Fruit fly (Drosophila melanogaster) whole organism, embryonic: Measurements from ENCODE around the gene Rab39.
A peak's percentile ranks its signal among the peaks of the same experiment; 100 is the strongest.

Experiments used
- ATbp ChIP-seq: fragments of 200-800 bp; sonication (Bioruptor generic); optimal IDR thresholded peaks from 2 replicates; lab custom pipeline; 2017; ENCODE audit warnings: missing biosample characterization, mild to moderate bottlenecking, missing genetic modification characterization, missing genetic modification reagents
- B-H1 ChIP-seq: fragments of 200-800 bp; sonication (Bioruptor generic); IDR thresholded peaks from 3 replicates; pipeline ENCODE4 v1.3.6; 2022; ENCODE audit warnings: missing biosample characterization, missing genetic modification characterization
- Bgb ChIP-seq: fragments of 200-800 bp; sonication (Bioruptor generic); IDR thresholded peaks from 2 replicates; pipeline ENCODE4 v1.3.6; 2022; ENCODE audit warnings: missing biosample characterization, missing genetic modification characterization; ENCODE audit not compliant: partially characterized antibody
- CG11085 ChIP-seq: fragments of 200-800 bp; sonication (Bioruptor generic); IDR thresholded peaks from 2 replicates; pipeline ENCODE4 v1.3.6; 2022; ENCODE audit warnings: missing biosample characterization, missing genetic modification characterization
- CG15601 ChIP-seq: fragments of 200-800 bp; sonication (Bioruptor generic); optimal IDR thresholded peaks from 3 replicates; lab custom pipeline; 2019; ENCODE audit warnings: missing biosample characterization, mild to moderate bottlenecking, missing genetic modification characterization, moderate library complexity
- CG17829 ChIP-seq: fragments of 200-800 bp; optimal IDR thresholded peaks from 2 replicates; lab custom pipeline; 2019; ENCODE audit warnings: missing biosample characterization, mild to moderate bottlenecking, missing genetic modification characterization, moderate library complexity
- CG18619 ChIP-seq: fragments of 200-800 bp; sonication (Bioruptor generic); optimal IDR thresholded peaks from 3 replicates; lab custom pipeline; 2017; ENCODE audit warnings: missing biosample characterization, mild to moderate bottlenecking, missing genetic modification characterization
- CG2120 ChIP-seq: fragments of 200-800 bp; sonication (Bioruptor generic); optimal IDR thresholded peaks from 3 replicates; lab custom pipeline; 2016; ENCODE audit warnings: missing biosample characterization, missing genetic modification characterization
- CG2129 ChIP-seq: fragments of 200-800 bp; sonication (Bioruptor generic); IDR thresholded peaks from 2 replicates; pipeline ENCODE4 v1.3.6; 2022; ENCODE audit warnings: missing biosample characterization, missing genetic modification characterization; ENCODE audit not compliant: partially characterized antibody
- CG31224 ChIP-seq: fragments of 200-800 bp; sonication (Bioruptor generic); IDR thresholded peaks from 2 replicates; pipeline ENCODE4 v1.3.6; 2022; ENCODE audit warnings: missing biosample characterization, missing genetic modification characterization
- CG31388 ChIP-seq: fragments of 200-800 bp; sonication (Bioruptor generic); optimal IDR thresholded peaks from 2 replicates; lab custom pipeline; 2016; ENCODE audit warnings: missing biosample characterization, missing genetic modification characterization
- CG3281 ChIP-seq: fragments of 200-800 bp; sonication (Bioruptor generic); optimal IDR thresholded peaks from 3 replicates; lab custom pipeline; 2017; ENCODE audit warnings: missing biosample characterization, mild to moderate bottlenecking, missing genetic modification characterization
- CG4404 ChIP-seq: fragments of 200-800 bp; sonication (Bioruptor generic); IDR thresholded peaks from 2 replicates; pipeline ENCODE4 v1.3.6; 2022; ENCODE audit warnings: missing biosample characterization, missing genetic modification characterization
- CG4707 ChIP-seq: fragments of 200-800 bp; sonication (Bioruptor generic); optimal IDR thresholded peaks from 2 replicates; lab custom pipeline; 2018; ENCODE audit warnings: missing biosample characterization, mild to moderate bottlenecking, missing genetic modification characterization, moderate library complexity
- CG5953 ChIP-seq: fragments of 200-800 bp; sonication (Bioruptor generic); IDR thresholded peaks from 2 replicates; pipeline ENCODE4 v1.3.6; 2022; ENCODE audit warnings: missing biosample characterization, missing genetic modification characterization
- CG7372 ChIP-seq: fragments of 200-800 bp; sonication (Bioruptor generic); IDR thresholded peaks from 2 replicates; pipeline ENCODE4 v1.3.6; 2022; ENCODE audit warnings: missing biosample characterization, missing genetic modification characterization
- CG7556 ChIP-seq: fragments of 200-800 bp; sonication (Bioruptor generic); optimal IDR thresholded peaks from 2 replicates; lab custom pipeline; 2017; ENCODE audit warnings: missing biosample characterization, mild to moderate bottlenecking, missing genetic modification characterization
- CG7928 ChIP-seq: fragments of 200-800 bp; sonication (Bioruptor generic); optimal IDR thresholded peaks from 2 replicates; lab custom pipeline; 2017; ENCODE audit warnings: missing biosample characterization, mild to moderate bottlenecking, missing genetic modification characterization
- CG8765 ChIP-seq: fragments of 200-800 bp; sonication (Bioruptor generic); IDR thresholded peaks from 2 replicates; pipeline ENCODE4 v1.3.6; 2022; ENCODE audit warnings: missing biosample characterization, missing genetic modification characterization
- CG9817 ChIP-seq: fragments of 200-800 bp; sonication (Bioruptor generic); optimal IDR thresholded peaks from 2 replicates; lab custom pipeline; 2018; ENCODE audit warnings: missing biosample characterization, mild to moderate bottlenecking, missing genetic modification characterization, moderate library complexity
- CG9932 ChIP-seq: fragments of 200-800 bp; sonication (Bioruptor generic); IDR thresholded peaks from 2 replicates; pipeline ENCODE4 v1.3.6; 2022; ENCODE audit warnings: missing biosample characterization, missing genetic modification characterization
- CoRest ChIP-seq: fragments of 200-800 bp; sonication (Bioruptor generic); optimal IDR thresholded peaks from 3 replicates; lab custom pipeline; 2018; ENCODE audit warnings: missing biosample characterization, mild to moderate bottlenecking, missing genetic modification characterization, moderate library complexity
- D19B ChIP-seq: fragments of 200-800 bp; sonication (Bioruptor generic); optimal IDR thresholded peaks from 2 replicates; lab custom pipeline; 2017; ENCODE audit warnings: missing biosample characterization, mild to moderate bottlenecking, missing genetic modification characterization
- Dll ChIP-seq: fragments of 200-800 bp; sonication (Bioruptor generic); IDR thresholded peaks from 4 replicates; pipeline ENCODE4 v1.3.6; 2022; ENCODE audit warnings: missing biosample characterization, missing genetic modification characterization; ENCODE audit not compliant: partially characterized antibody
- Ets65A ChIP-seq: fragments of 200-800 bp; sonication (Bioruptor generic); peaks from one replicate; lab custom pipeline; 2016; ENCODE audit warnings: missing biosample characterization, missing genetic modification characterization
- HLH4C ChIP-seq: fragments of 200-800 bp; sonication (Bioruptor generic); IDR thresholded peaks from 3 replicates; pipeline ENCODE4 v1.3.6; 2022; ENCODE audit warnings: missing biosample characterization, missing genetic modification characterization; ENCODE audit not compliant: partially characterized antibody
- Hand ChIP-seq: fragments of 200-800 bp; sonication (Bioruptor generic); optimal IDR thresholded peaks from 2 replicates; lab custom pipeline; 2017; ENCODE audit warnings: mild to moderate bottlenecking, missing biosample characterization, missing genetic modification reagents, missing genetic modification characterization
- Hey ChIP-seq: fragments of 200-800 bp; sonication (Bioruptor generic); optimal IDR thresholded peaks from 3 replicates; lab custom pipeline; 2018; ENCODE audit warnings: missing biosample characterization, mild to moderate bottlenecking, missing genetic modification characterization
- Lhr ChIP-seq: fragments of 200-800 bp; sonication (Bioruptor generic); optimal IDR thresholded peaks from 3 replicates; lab custom pipeline; 2017; ENCODE audit warnings: mild to moderate bottlenecking, missing biosample characterization, missing genetic modification reagents, missing genetic modification characterization
- Lpt ChIP-seq: fragments of >200 bp; optimal IDR thresholded peaks from 2 replicates; lab custom pipeline; 2018; ENCODE audit warnings: missing biosample characterization, missing genetic modification characterization
- Mad ChIP-seq: fragments of 200-800 bp; sonication (Bioruptor generic); optimal IDR thresholded peaks from 2 replicates; lab custom pipeline; 2016; ENCODE audit warnings: missing biosample characterization, missing genetic modification characterization
- Mes4 ChIP-seq: fragments of 200-800 bp; sonication (Bioruptor generic); optimal IDR thresholded peaks from 2 replicates; lab custom pipeline; 2016; ENCODE audit warnings: missing biosample characterization, missing genetic modification characterization
- NfI ChIP-seq: fragments of 200-800 bp; sonication (Bioruptor generic); optimal IDR thresholded peaks from 3 replicates; lab custom pipeline; 2018; ENCODE audit warnings: missing biosample characterization, mild to moderate bottlenecking, missing genetic modification characterization, moderate library complexity
- Taf1 ChIP-seq: fragments of 200-800 bp; sonication (Bioruptor generic); IDR thresholded peaks from 2 replicates; pipeline ENCODE4 v1.3.6; 2022; ENCODE audit warnings: missing biosample characterization, missing genetic modification characterization
- bigmax ChIP-seq: fragments of 200-800 bp; sonication (Bioruptor generic); optimal IDR thresholded peaks from 2 replicates; lab custom pipeline; 2018; ENCODE audit warnings: missing biosample characterization, mild to moderate bottlenecking, missing genetic modification characterization
- chm ChIP-seq: fragments of 200-800 bp; sonication (Bioruptor generic); IDR thresholded peaks from 2 replicates; pipeline ENCODE4 v1.3.6; 2022; ENCODE audit warnings: missing biosample characterization, missing genetic modification characterization
- dm ChIP-seq: fragments of 200-800 bp; sonication (Bioruptor generic); optimal IDR thresholded peaks from 3 replicates; lab custom pipeline; 2016; ENCODE audit warnings: missing biosample characterization, missing genetic modification characterization
- dysf ChIP-seq: fragments of 200-800 bp; sonication (Bioruptor generic); IDR thresholded peaks from 3 replicates; pipeline ENCODE4 v1.3.6; 2022; ENCODE audit warnings: missing biosample characterization, missing genetic modification characterization
- esg ChIP-seq: fragments of 200-800 bp; sonication (Bioruptor generic); conservative IDR thresholded peaks from 2 replicates; pipeline ENCODE4 v1.3.6; 2022; ENCODE audit warnings: missing biosample characterization, missing genetic modification characterization
- inv ChIP-seq: fragments of 200-800 bp; sonication (Bioruptor generic); IDR thresholded peaks from 2 replicates; pipeline ENCODE4 v1.3.6; 2022; ENCODE audit warnings: missing biosample characterization, missing genetic modification characterization; ENCODE audit not compliant: partially characterized antibody
- kah ChIP-seq: fragments of 200-800 bp; sonication (Bioruptor generic); optimal IDR thresholded peaks from 2 replicates; lab custom pipeline; 2018; ENCODE audit warnings: missing biosample characterization, mild to moderate bottlenecking, missing genetic modification characterization
- mld ChIP-seq: fragments of 200-800 bp; sonication (Bioruptor generic); IDR thresholded peaks from 3 replicates; pipeline ENCODE4 v1.3.6; 2022; ENCODE audit warnings: missing biosample characterization, missing genetic modification characterization; ENCODE audit not compliant: partially characterized antibody
- nerfin-2 ChIP-seq: fragments of 200-800 bp; sonication (Bioruptor generic); IDR thresholded peaks from 2 replicates; pipeline ENCODE4 v1.3.6; 2022; ENCODE audit warnings: missing biosample characterization, missing genetic modification characterization; ENCODE audit not compliant: partially characterized antibody
- run ChIP-seq: fragments of 200-800 bp; sonication (Bioruptor generic); optimal IDR thresholded peaks from 3 replicates; lab custom pipeline; 2018; ENCODE audit warnings: missing biosample characterization, mild to moderate bottlenecking, missing genetic modification characterization
- scrt ChIP-seq: fragments of 200-800 bp; sonication (Bioruptor generic); optimal IDR thresholded peaks from 2 replicates; lab custom pipeline; 2018; ENCODE audit warnings: missing biosample characterization, mild to moderate bottlenecking, missing genetic modification characterization, moderate library complexity
- shn ChIP-seq: fragments of 200-800 bp; sonication (Bioruptor generic); optimal IDR thresholded peaks from 3 replicates; lab custom pipeline; 2016; ENCODE audit warnings: missing biosample characterization, missing genetic modification characterization
- sisA ChIP-seq: fragments of 200-800 bp; sonication (Bioruptor generic); IDR thresholded peaks from 2 replicates; pipeline ENCODE4 v1.3.6; 2022; ENCODE audit warnings: missing biosample characterization, missing genetic modification characterization
- sna ChIP-seq: fragments of 200-800 bp; sonication (Bioruptor generic); IDR thresholded peaks from 2 replicates; pipeline ENCODE4 v1.3.6; 2022; ENCODE audit warnings: missing biosample characterization, missing genetic modification characterization; ENCODE audit not compliant: partially characterized antibody
- tap ChIP-seq: fragments of 200-800 bp; optimal IDR thresholded peaks from 3 replicates; lab custom pipeline; 2019; ENCODE audit warnings: missing biosample characterization, mild to moderate bottlenecking, missing genetic modification characterization, moderate library complexity
- trh ChIP-seq: fragments of 200-800 bp; sonication (Bioruptor generic); optimal IDR thresholded peaks from 2 replicates; lab custom pipeline; 2016; ENCODE audit warnings: missing biosample characterization, missing genetic modification characterization
- wek ChIP-seq: fragments of 200-800 bp; sonication (Bioruptor generic); optimal IDR thresholded peaks from 3 replicates; lab custom pipeline; 2018; ENCODE audit warnings: missing biosample characterization, mild to moderate bottlenecking, missing genetic modification characterization, moderate library complexity

Rab39 gene

DNA sequence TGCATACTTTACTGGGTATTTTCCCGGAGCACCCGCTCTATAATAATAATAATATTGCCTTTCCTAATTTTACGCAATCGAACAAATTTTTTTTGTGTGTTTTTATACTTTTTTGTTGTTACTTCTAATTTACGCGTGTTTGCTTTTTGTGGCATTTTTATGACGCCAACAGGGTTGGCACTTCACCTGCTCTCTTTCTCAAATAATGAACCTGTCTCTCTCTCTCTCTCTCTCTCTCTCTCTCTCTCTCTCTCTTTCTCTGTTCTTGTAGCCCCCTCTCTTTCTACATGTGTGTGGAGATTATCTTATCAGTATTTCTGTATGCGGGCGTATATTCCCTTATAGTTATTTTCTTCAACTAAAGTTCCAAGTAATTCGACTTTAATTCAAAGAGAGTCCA lies 44.0 kb upstream of the Rab39 start (continued):
- TF ChIP-seq tap: peak; percentile 55
- no peak for TF ChIP-seq Ets65A (GFP tag; lab: Kevin White, UChicago)
- TF ChIP-seq kah (GFP tag; lab: Kevin White, UChicago): peak; percentile 61
- TF ChIP-seq CoRest: no peak
- no peak for TF ChIP-seq CG2129 (GFP tag; lab: Robert Waterston, UW)
- TF ChIP-seq Hand (GFP tag; lab: Kevin White, UChicago): peak; percentile 76
- no peak for TF ChIP-seq sna
- TF ChIP-seq Bgb (GFP tag; lab: Robert Waterston, UW): no peak
- TF ChIP-seq CG5953 (GFP tag; lab: Robert Waterston, UW): no peak
- TF ChIP-seq wek (GFP tag; lab: Kevin White, UChicago): peak; percentile 67
- peak; percentile 70 for TF ChIP-seq CG7928 (GFP tag; lab: Kevin White, UChicago)
- TF ChIP-seq CG11085: no peak
- TF ChIP-seq CG4404 (GFP tag; lab: Robert Waterston, UW): no peak
- peak; percentile 21 for TF ChIP-seq NfI
- TF ChIP-seq scrt: no peak
- TF ChIP-seq CG7372 (GFP tag; lab: Robert Waterston, UW): no peak
- TF ChIP-seq CG31388 (GFP tag; lab: Kevin White, UChicago): no peak
- no peak for TF ChIP-seq CG7556
- TF ChIP-seq CG3281 (GFP tag; lab: Kevin White, UChicago): peak; percentile 69
- TF ChIP-seq shn (GFP tag; lab: Kevin White, UChicago): no peak
- no peak for TF ChIP-seq dysf (GFP tag; lab: Robert Waterston, UW)
- peak; percentile 46 for TF ChIP-seq Mes4
- TF ChIP-seq mld (GFP tag; lab: Robert Waterston, UW): no peak
- peak; percentile 36 for TF ChIP-seq CG9932 (GFP tag; lab: Robert Waterston, UW)
- no peak for TF ChIP-seq Taf1 (GFP tag; lab: Robert Waterston, UW)
- peak; percentile 22 for TF ChIP-seq D19B (GFP tag; lab: Kevin White, UChicago)
- TF ChIP-seq Lhr (GFP tag; lab: Kevin White, UChicago): no peak
- TF ChIP-seq HLH4C (GFP tag; lab: Robert Waterston, UW): no peak
- peak; percentile 60 for TF ChIP-seq CG18619
- TF ChIP-seq Mad (GFP tag; lab: Kevin White, UChicago): no peak
- TF ChIP-seq CG31224 (GFP tag; lab: Robert Waterston, UW): no peak
- TF ChIP-seq bigmax (GFP tag; lab: Kevin White, UChicago): no peak
- no peak for TF ChIP-seq trh
- TF ChIP-seq CG4707 (GFP tag; lab: Kevin White, UChicago): peak; percentile 48
- no peak for TF ChIP-seq CG8765
- no peak for TF ChIP-seq B-H1 (GFP tag; lab: Robert Waterston, UW)
- TF ChIP-seq nerfin-2 (GFP tag; lab: Robert Waterston, UW): no peak
- no peak for TF ChIP-seq Lpt (GFP tag; lab: Kevin White, UChicago)
- TF ChIP-seq esg (GFP tag; lab: Robert Waterston, UW): no peak
- TF ChIP-seq inv: no peak
- TF ChIP-seq CG2120 (GFP tag; lab: Kevin White, UChicago): peak; percentile 59
- TF ChIP-seq dm (GFP tag; lab: Kevin White, UChicago): no peak
- peak; percentile 37; the same call in 1 of the 2 replicates for TF ChIP-seq chm
- TF ChIP-seq Hey: no peak
- TF ChIP-seq run (tag; lab: Kevin White, UChicago): no peak
- no peak for TF ChIP-seq Dll (GFP tag; lab: Robert Waterston, UW)
- TF ChIP-seq ATbp (GFP tag; lab: Kevin White, UChicago): peak; percentile 85
- TF ChIP-seq CG9817 (tag; lab: Kevin White, UChicago): no peak
- TF ChIP-seq CG15601 (tag; lab: Kevin White, UChicago): peak; percentile 67
- TF ChIP-seq CG17829 (tag; lab: Kevin White, UChicago): no peak
- no peak for TF ChIP-seq sisA (GFP tag; lab: Robert Waterston, UW)
